Worm (Caenorhabditis elegans) whole organism, L4 larva: ENCODE data around the gene gpc-1.

Experiments
- Y105C5A.15 ChIP-seq: fragments of 200-800 bp; sonication (Bioruptor generic); IDR thresholded peaks from 2 replicates; pipeline ENCODE4 v1.3.6; 2022; ENCODE audit warnings: missing genetic modification characterization, missing compliant biosample characterization
- ama-1 ChIP-seq: fragments of 150-350 bp; optimal IDR thresholded peaks from 2 replicates; lab custom pipeline; 2014; ENCODE audit warnings: inconsistent platforms, mixed read lengths
- lin-39 ChIP-seq: fragments of 150-350 bp; optimal IDR thresholded peaks from 2 replicates; lab custom pipeline; 2014; ENCODE audit warnings: missing biosample characterization, missing genetic modification reagents, missing genetic modification characterization
- mdl-1 ChIP-seq, 2 experiments: fragments of 150-350 bp in 1 of 2; sonication (generic microtip) in 1 of 2; optimal IDR thresholded peaks; 2 replicates each; lab custom pipeline; 2014 to 2017; ENCODE audit warnings: missing biosample characterization in 2 of 2, missing genetic modification characterization in 2 of 2
- tag-97 ChIP-seq: fragments of 200-800 bp; sonication (Bioruptor generic); IDR thresholded peaks from 2 replicates; pipeline ENCODE4 v1.3.6; 2022; ENCODE audit warnings: missing genetic modification characterization, missing compliant biosample characterization
- unc-130 ChIP-seq: sonication (generic microtip); optimal IDR thresholded peaks from 2 replicates; lab custom pipeline; 2016; ENCODE audit warnings: missing genetic modification reagents, missing genetic modification characterization, missing compliant biosample characterization
- unc-62 ChIP-seq, 3 experiments: fragments of 150-350 bp in 1 of 3; sonication (generic microtip); optimal IDR thresholded peaks in 2 of 3; peaks in 1 of 3; 1 replicate in 1 of 3; 2 replicates in 2 of 3; lab custom pipeline; 2014 to 2017; ENCODE audit warnings: missing biosample characterization in 3 of 3, missing genetic modification characterization in 3 of 3, missing genetic modification reagents in 3 of 3, missing genotype in 1 of 3

- no peak for TF ChIP-seq tag-97
- no peak for TF ChIP-seq Y105C5A.15 (GFP tag; lab: Robert Waterston, UW)
- no peak for TF ChIP-seq ama-1 (lab: Kevin White, UChicago)
- TF ChIP-seq lin-39 (tag; lab: Kevin White, UChicago) = no peak
- no peak for TF ChIP-seq unc-130 (GFP tag; lab: Kevin White, UChicago)
- TF ChIP-seq unc-62 (GFP tag; optimal IDR thresholded peaks at IDR 0.05 in 1 of 2; lab: Kevin White, UChicago) = peak in 1 of 2 experiments; percentile 62
- TF ChIP-seq unc-62 (tag; optimal IDR thresholded peaks at IDR 0.05; lab: Kevin White, UChicago) = no peak
- TF ChIP-seq mdl-1 (tag; optimal IDR thresholded peaks at IDR 0.05; lab: Kevin White, UChicago) = no peak
Measured at ce11 chrX:12853079-12853478, 31.7 kb downstream of the gpc-1 start.
